Fruit fly (Drosophila melanogaster): ENCODE results near the gene CG5665.

Gene CG5665

DNA sequence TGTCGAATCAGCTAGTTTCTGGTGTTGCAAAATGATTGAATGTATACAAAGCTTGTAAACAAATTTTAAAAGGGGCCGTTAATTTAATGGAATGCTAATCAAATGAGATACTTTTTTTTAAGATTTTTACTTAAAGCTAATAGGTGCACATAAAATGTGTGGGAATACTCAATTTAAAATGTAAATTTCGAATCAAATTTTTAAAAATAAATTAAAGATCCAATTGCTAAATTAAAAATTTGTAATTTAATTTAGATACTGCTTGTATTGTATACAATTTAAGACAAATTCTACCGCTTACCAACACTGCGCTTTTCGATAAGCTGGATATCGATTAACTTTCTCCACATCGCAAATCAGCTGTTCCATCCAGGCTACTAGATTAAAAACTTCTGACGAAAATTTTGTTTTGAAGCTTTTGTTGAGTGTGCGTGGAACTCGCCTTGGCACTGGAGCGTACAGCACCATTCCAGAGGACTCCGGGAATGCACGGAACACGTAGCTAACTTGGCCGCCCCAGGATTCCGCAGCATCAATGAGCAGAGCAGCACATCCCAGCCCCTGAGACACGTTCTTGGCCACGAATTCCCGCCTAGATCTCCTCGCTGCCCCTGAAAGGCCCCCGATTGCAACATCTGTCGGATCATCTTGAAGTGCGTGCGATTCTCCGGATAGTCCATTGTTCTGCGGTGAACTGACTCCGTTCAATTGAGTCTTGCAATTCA is 25.9 kb downstream of the CG5665 start, which contains the start of the genes CG5498 and fbl (continued):
- TF ChIP-seq fkh (GFP tag; optimal IDR thresholded peaks at IDR 0.05) = peak; percentile 86
- TF ChIP-seq CG6808 (GFP tag; optimal IDR thresholded peaks at IDR 0.05) = peak; percentile 45
- TF ChIP-seq Met (GFP tag; optimal IDR thresholded peaks at IDR 0.05) = peak; percentile 78
- TF ChIP-seq CG6854 (GFP tag; optimal IDR thresholded peaks at IDR 0.05) = no peak
- peak; percentile 64 for TF ChIP-seq Ets21C (GFP tag; optimal IDR thresholded peaks at IDR 0.05)
- peak; percentile 69 for TF ChIP-seq CG32006 (GFP tag; optimal IDR thresholded peaks at IDR 0.05)
- peak; percentile 81 for TF ChIP-seq CG31627 (GFP tag; optimal IDR thresholded peaks at IDR 0.05)
- TF ChIP-seq pdm3 (GFP tag; optimal IDR thresholded peaks at IDR 0.05) = peak; percentile 74
- TF ChIP-seq CG8632 (GFP tag; optimal IDR thresholded peaks at IDR 0.05) = peak; percentile 70
- TF ChIP-seq fd59A (GFP tag; optimal IDR thresholded peaks at IDR 0.05) = peak; percentile 30
- TF ChIP-seq Hr38 (GFP tag; optimal IDR thresholded peaks at IDR 0.05) = no peak
- no peak for TF ChIP-seq CG6276 (GFP tag; optimal IDR thresholded peaks at IDR 0.05)
- TF ChIP-seq net (GFP tag; optimal IDR thresholded peaks at IDR 0.05) = peak; percentile 59
- TF ChIP-seq CG6792 (GFP tag; optimal IDR thresholded peaks at IDR 0.05) = peak; percentile 71
- peak; percentile 24 for TF ChIP-seq CG9139 (GFP tag; optimal IDR thresholded peaks at IDR 0.05)
- peak; percentile 80 for TF ChIP-seq CG34406 (GFP tag; optimal IDR thresholded peaks at IDR 0.05)
- peak; percentile 79 for TF ChIP-seq Sox14 (GFP tag; optimal IDR thresholded peaks at IDR 0.05)
- peak; percentile 59 for TF ChIP-seq CG8319 (GFP tag; optimal IDR thresholded peaks at IDR 0.05)
- TF ChIP-seq Ets96B (tag; optimal IDR thresholded peaks at IDR 0.05) = peak; percentile 68
- TF ChIP-seq salr (GFP tag; optimal IDR thresholded peaks at IDR 0.05) = peak in 1 of 2 experiments; percentile 76
- TF ChIP-seq CG11762 (GFP tag; optimal IDR thresholded peaks at IDR 0.05; ENCODE audit: insufficient read depth) = peak; percentile 55
- TF ChIP-seq achi (GFP tag; optimal IDR thresholded peaks at IDR 0.05) = peak; percentile 77
- TF ChIP-seq CG10631 (GFP tag; optimal IDR thresholded peaks at IDR 0.05) = peak; percentile 80
- TF ChIP-seq CG11902 (GFP tag; optimal IDR thresholded peaks at IDR 0.05) = peak; percentile 54
- TF ChIP-seq CG8119 (GFP tag; IDR thresholded peaks at IDR 0.05) = peak; percentile 71; the same call in 2 of the 3 replicates
- no peak for TF ChIP-seq spab (GFP tag; optimal IDR thresholded peaks at IDR 0.05)
- peak; percentile 87 for TF ChIP-seq svp (GFP tag)

DNA sequence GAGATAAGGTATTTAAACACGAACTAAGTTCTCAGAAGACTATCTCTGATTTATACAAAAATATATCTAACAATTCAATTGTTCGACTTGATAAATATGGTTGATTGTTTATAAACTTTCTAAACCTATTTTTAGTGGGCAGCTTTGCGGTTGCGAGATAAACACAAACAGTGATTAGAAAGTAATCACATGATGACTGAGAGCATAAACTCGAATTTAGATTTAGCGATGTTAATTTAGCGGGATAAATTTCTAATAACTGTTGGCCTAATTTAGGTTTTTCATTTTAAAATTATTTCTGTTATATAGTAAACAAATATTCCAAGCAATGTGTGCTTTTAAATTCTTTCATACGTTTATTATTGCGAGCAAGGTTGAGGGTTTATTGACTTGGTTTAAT is 26.7 kb downstream of the CG5665 start:
- TF ChIP-seq CG32006 (GFP tag; optimal IDR thresholded peaks at IDR 0.05) = no peak
- TF ChIP-seq Eip78C (GFP tag) = peak; percentile 52

DNA sequence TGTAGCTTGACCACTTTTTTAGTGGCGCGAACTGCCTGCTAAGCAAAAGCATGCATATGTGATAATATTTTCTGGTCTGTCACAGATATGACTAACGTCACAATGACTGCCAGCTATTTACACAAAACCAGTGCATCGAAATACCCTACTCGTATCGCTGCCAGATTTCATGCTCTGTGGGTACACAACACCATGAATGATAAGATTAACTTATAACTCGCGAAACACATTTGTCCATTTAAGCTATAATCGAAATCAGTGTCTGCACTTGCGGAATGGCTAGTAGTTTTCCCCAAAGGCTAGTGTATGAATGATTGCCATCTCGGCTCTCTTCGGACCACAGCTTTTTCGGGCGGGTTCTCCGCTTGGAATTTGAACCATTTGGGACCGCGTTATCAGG is 27.1 kb downstream of the CG5665 start:
- TF ChIP-seq Eip78C (GFP tag) (peak; percentile 17), fkh (GFP tag; optimal IDR thresholded peaks at IDR 0.05) (peak; percentile 46), CG6854 (GFP tag; optimal IDR thresholded peaks at IDR 0.05) (no peak), CG6276 (GFP tag; optimal IDR thresholded peaks at IDR 0.05) (no peak), CG6808 (GFP tag; optimal IDR thresholded peaks at IDR 0.05) (peak; percentile 17), CG11762 (GFP tag; optimal IDR thresholded peaks at IDR 0.05; ENCODE audit: insufficient read depth) (no peak), Blimp-1 (GFP tag; optimal IDR thresholded peaks at IDR 0.05) (no peak), vri (GFP tag; optimal IDR thresholded peaks at IDR 0.05) (peak; percentile 69), CG31627 (GFP tag; optimal IDR thresholded peaks at IDR 0.05) (no peak)

DNA sequence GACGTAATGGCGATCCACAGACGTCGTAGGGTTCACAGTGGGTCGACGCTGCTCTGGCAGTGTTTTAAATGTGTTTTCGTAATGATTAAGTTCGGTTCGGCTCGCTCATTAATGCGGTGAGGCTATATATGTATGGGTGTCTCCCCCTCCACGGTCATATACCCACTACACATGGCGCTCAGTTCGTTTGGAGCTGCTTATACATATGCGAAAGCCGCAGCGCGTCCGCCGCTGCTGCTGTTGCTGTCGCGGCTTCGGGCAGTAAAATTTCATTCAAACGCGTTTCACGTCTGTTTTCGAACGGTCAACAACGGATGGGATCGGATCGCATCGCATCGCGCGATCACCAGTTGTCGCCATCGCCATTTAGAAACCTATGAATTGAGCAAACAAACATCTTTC is 27.7 kb downstream of the CG5665 start:
- TF ChIP-seq svp (GFP tag) = peak; percentile 98
- TF ChIP-seq fkh (GFP tag; optimal IDR thresholded peaks at IDR 0.05) = peak; percentile 57
- no peak for TF ChIP-seq eg (GFP tag; IDR thresholded peaks at IDR 0.05)
- no peak for TF ChIP-seq Blimp-1 (GFP tag; optimal IDR thresholded peaks at IDR 0.05)
- TF ChIP-seq CG6276 (GFP tag; optimal IDR thresholded peaks at IDR 0.05) = peak; percentile 50
- peak; percentile 18; the same call in 1 of the 2 replicates for TF ChIP-seq CG15336 (GFP tag; IDR thresholded peaks at IDR 0.05)
- no peak for TF ChIP-seq vri (GFP tag; optimal IDR thresholded peaks at IDR 0.05)
- TF ChIP-seq CG1621 (tag; optimal IDR thresholded peaks at IDR 0.05) = peak; percentile 4

All from whole organism, prepupa.